Fruit fly (Drosophila melanogaster): ENCODE measurements around the gene CG42762.
A peak's percentile ranks its signal among the peaks of the same experiment; 100 is the strongest.

Gene CG42762

dm6 chr2L:8133772-8134386, 10.0 kb downstream of the CG42762 start (continued):
- TF ChIP-seq bcd (GFP tag; optimal IDR thresholded peaks at IDR 0.05): no peak
- peak; percentile 50; the same call in 1 of the 4 replicates for TF ChIP-seq Dll (GFP tag; IDR thresholded peaks at IDR 0.05; ENCODE audit: partially characterized antibody)
- peak; percentile 44 for TF ChIP-seq YL-1 (GFP tag; optimal IDR thresholded peaks at IDR 0.05)
- peak; percentile 94 for TF ChIP-seq E2f2 (GFP tag; IDR thresholded peaks at IDR 0.05)
- TF ChIP-seq Ssrp (tag; optimal IDR thresholded peaks at IDR 0.05): no peak
- TF ChIP-seq trem (tag; optimal IDR thresholded peaks at IDR 0.05): peak; percentile 53
- TF ChIP-seq CG13287 (GFP tag; IDR thresholded peaks at IDR 0.05; ENCODE audit: partially characterized antibody): peak; percentile 54; the same call in 1 of the 2 replicates
- TF ChIP-seq tll (GFP tag; optimal IDR thresholded peaks at IDR 0.05): no peak
- peak; percentile 90 for TF ChIP-seq stwl (tag; optimal IDR thresholded peaks at IDR 0.05)
- TF ChIP-seq Stat92E (GFP tag; optimal IDR thresholded peaks at IDR 0.05): peak in 1 of 3 experiments; percentile 41
- peak; percentile 21 for TF ChIP-seq CG10267 (tag; optimal IDR thresholded peaks at IDR 0.05)
- peak; percentile 98 for TF ChIP-seq CG11560 (tag; IDR thresholded peaks at IDR 0.05)
- TF ChIP-seq CG9797 (GFP tag; optimal IDR thresholded peaks at IDR 0.05): peak; percentile 20

- TF ChIP-seq trh (GFP tag; optimal IDR thresholded peaks at IDR 0.05): no peak
- TF ChIP-seq CG32532 (GFP tag; IDR thresholded peaks at IDR 0.05): no peak
- TF ChIP-seq sd (tag; optimal IDR thresholded peaks at IDR 0.05): no peak
- TF ChIP-seq ac (GFP tag; optimal IDR thresholded peaks at IDR 0.05): no peak
- TF ChIP-seq CG10366 (GFP tag; IDR thresholded peaks at IDR 0.05): no peak
- TF ChIP-seq zf30C (GFP tag; optimal IDR thresholded peaks at IDR 0.05): no peak
- no peak for TF ChIP-seq CG11398 (GFP tag; optimal IDR thresholded peaks at IDR 0.05)
- TF ChIP-seq zen2 (GFP tag; IDR thresholded peaks at IDR 0.05; ENCODE audit: partially characterized antibody): no peak
These were observed 13.1 kb downstream of the CG42762 start for dm6 chr2L:8130729-8131128.

dm6 chr2L:8129996-8130641, 13.7 kb downstream of the CG42762 start:
- peak; percentile 83 for TF ChIP-seq exex (tag; optimal IDR thresholded peaks at IDR 0.05)
- no peak for TF ChIP-seq Myb (GFP tag; optimal IDR thresholded peaks at IDR 0.05)
- TF ChIP-seq Usf (GFP tag; optimal IDR thresholded peaks at IDR 0.05): no peak
- no peak for TF ChIP-seq Ets97D (GFP tag; optimal IDR thresholded peaks at IDR 0.05)
- peak; percentile 29 for TF ChIP-seq Med (GFP tag)
- TF ChIP-seq sna (GFP tag; IDR thresholded peaks at IDR 0.05; ENCODE audit: partially characterized antibody): no peak
- peak; percentile 81 for TF ChIP-seq CG34376 (GFP tag; optimal IDR thresholded peaks at IDR 0.05)
- TF ChIP-seq sug (tag; optimal IDR thresholded peaks at IDR 0.05): peak; percentile 74
- peak; percentile 76 for TF ChIP-seq grn (GFP tag; optimal IDR thresholded peaks at IDR 0.05)
- TF ChIP-seq sens (GFP tag): peak; percentile 25
- peak; percentile 3 for TF ChIP-seq ftz-f1 (GFP tag; optimal IDR thresholded peaks at IDR 0.05)
- no peak for TF ChIP-seq danr (GFP tag; IDR thresholded peaks at IDR 0.05)
- 0 out of 3 replicates have a peak, but pooled peaks have one; percentile 41 for TF ChIP-seq vnd (GFP tag; IDR thresholded peaks at IDR 0.05; ENCODE audit: partially characterized antibody)
- TF ChIP-seq CG10543 (GFP tag; optimal IDR thresholded peaks at IDR 0.05): no peak
- TF ChIP-seq Fer1 (GFP tag; optimal IDR thresholded peaks at IDR 0.05): no peak
- no peak for TF ChIP-seq Taf1 (GFP tag; IDR thresholded peaks at IDR 0.05)
- TF ChIP-seq Optix (GFP tag; IDR thresholded peaks at IDR 0.05): no peak
- TF ChIP-seq Atf-2 (GFP tag; optimal IDR thresholded peaks at IDR 0.05): no peak
- no peak for TF ChIP-seq cas (GFP tag; IDR thresholded peaks at IDR 0.05)
- TF ChIP-seq corto (GFP tag; optimal IDR thresholded peaks at IDR 0.05): no peak
- TF ChIP-seq Stat92E (GFP tag; optimal IDR thresholded peaks at IDR 0.05): peak in 1 of 3 experiments; percentile 24
- TF ChIP-seq sim (GFP tag; IDR thresholded peaks at IDR 0.05): no peak
- TF ChIP-seq CG12071 (GFP tag; optimal IDR thresholded peaks at IDR 0.05): no peak
- no peak for TF ChIP-seq amos (GFP tag; IDR thresholded peaks at IDR 0.05; ENCODE audit: partially characterized antibody)
- TF ChIP-seq h (optimal IDR thresholded peaks at IDR 0.05): no peak
